Worm (Caenorhabditis elegans) whole organism, mixed stage, embryonic: ENCODE data around the gene rpl-11.1.

Experiments
- M03D4.4 ChIP-seq: sonication (generic microtip); optimal IDR thresholded peaks from 2 replicates; lab custom pipeline; 2017; ENCODE audit warnings: mild to moderate bottlenecking, missing genetic modification characterization, missing compliant biosample characterization
- elt-1 ChIP-seq: sonication (generic microtip); optimal IDR thresholded peaks from 2 replicates; lab custom pipeline; 2017; ENCODE audit warnings: missing genetic modification characterization, mild to moderate bottlenecking, missing compliant biosample characterization, antibody characterized with exemption, moderate library complexity, borderline replicate concordance; ENCODE audit not compliant: insufficient read depth
- ham-2 ChIP-seq: fragments of 200-800 bp; sonication (Bioruptor generic); optimal IDR thresholded peaks from 2 replicates; lab custom pipeline; 2018; ENCODE audit warnings: mild to moderate bottlenecking, missing genetic modification characterization, missing compliant biosample characterization
- lsy-2 ChIP-seq: fragments of 150-350 bp; optimal IDR thresholded peaks from 2 replicates; lab custom pipeline; 2014; ENCODE audit warnings: missing biosample characterization, missing genetic modification characterization
- nhr-12 ChIP-seq: fragments of 150-350 bp; optimal IDR thresholded peaks from 2 replicates; lab custom pipeline; 2014; ENCODE audit warnings: missing biosample characterization, missing genetic modification characterization
- unc-62 ChIP-seq: fragments of 150-350 bp; optimal IDR thresholded peaks from 2 replicates; lab custom pipeline; 2014; ENCODE audit warnings: missing biosample characterization, missing genetic modification reagents, missing genetic modification characterization
- zip-8 ChIP-seq: fragments of 150-350 bp; optimal IDR thresholded peaks from 2 replicates; lab custom pipeline; 2014; ENCODE audit warnings: missing biosample characterization, missing genetic modification characterization
- ztf-11 ChIP-seq: fragments of 150-350 bp; optimal IDR thresholded peaks from 2 replicates; lab custom pipeline; 2014; ENCODE audit warnings: missing biosample characterization, missing genetic modification characterization

ce11 chrV:3549553-3549952, 36.3 kb downstream of the rpl-11.1 start, which contains the start of gene sri-21:
- TF ChIP-seq elt-1 (no peak), lsy-2 (tag; lab: Kevin White, UChicago) (no peak), M03D4.4 (tag; lab: Kevin White, UChicago) (no peak), ztf-11 (no peak), unc-62 (GFP tag; lab: Kevin White, UChicago) (no peak), zip-8 (tag; lab: Kevin White, UChicago) (no peak), ham-2 (GFP tag; lab: Kevin White, UChicago) (no peak), nhr-12 (no peak)
